Fruit fly (Drosophila melanogaster): ENCODE measurements around the gene Sfp24Bc.

The Sfp24Bc gene

DNA sequence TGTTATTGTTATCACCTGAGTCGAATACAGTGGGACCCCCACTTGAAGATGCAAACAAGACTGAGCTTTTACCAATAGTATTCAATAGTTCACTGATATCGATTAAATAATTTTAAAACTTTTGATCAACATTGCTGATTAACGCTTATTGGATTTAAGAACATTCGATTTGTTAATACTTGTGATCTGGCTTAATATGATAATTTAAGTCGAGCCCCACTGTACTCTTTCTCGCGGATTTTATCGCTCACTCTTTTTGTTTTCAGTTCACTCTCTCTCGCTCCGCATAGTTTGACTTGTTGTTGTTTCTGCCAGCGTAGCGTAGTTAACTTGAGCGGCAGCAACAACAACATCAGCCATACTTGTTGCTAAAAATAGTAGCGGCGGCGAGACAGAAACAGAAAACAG lies 14.7 kb downstream of the Sfp24Bc start (continued):
- TF ChIP-seq ham (GFP tag; IDR thresholded peaks at IDR 0.05): peak; percentile 94; the same call in 1 of the 2 replicates
- TF ChIP-seq tna (GFP tag; IDR thresholded peaks at IDR 0.05; ENCODE audit: partially characterized antibody): no peak
- TF ChIP-seq Dp (GFP tag; optimal IDR thresholded peaks at IDR 0.05): peak; percentile 30
- TF ChIP-seq psq (GFP tag; optimal IDR thresholded peaks at IDR 0.05): peak; percentile 85
- TF ChIP-seq CG18764 (GFP tag; optimal IDR thresholded peaks at IDR 0.05): peak; percentile 96
- peak; percentile 88 for TF ChIP-seq Jarid2 (GFP tag; optimal IDR thresholded peaks at IDR 0.05)
- TF ChIP-seq stwl (tag; optimal IDR thresholded peaks at IDR 0.05): peak; percentile 65
- peak; percentile 78 for TF ChIP-seq Elba2 (GFP tag; optimal IDR thresholded peaks at IDR 0.05)
- peak; percentile 98 for TF ChIP-seq CG3847 (GFP tag; IDR thresholded peaks at IDR 0.05)
- no peak for TF ChIP-seq lov (optimal IDR thresholded peaks at IDR 0.05)
- peak; percentile 98 for TF ChIP-seq lov (GFP tag; IDR thresholded peaks at IDR 0.05)
- peak; percentile 92 for TF ChIP-seq toy (GFP tag; IDR thresholded peaks at IDR 0.05)
- TF ChIP-seq CG14050 (GFP tag; IDR thresholded peaks at IDR 0.05): peak; percentile 97
- peak; percentile 98 for TF ChIP-seq salm (tag; optimal IDR thresholded peaks at IDR 0.05)
- peak; percentile 95 for TF ChIP-seq sd (tag; optimal IDR thresholded peaks at IDR 0.05)
- peak; percentile 98 for TF ChIP-seq ken (GFP tag; IDR thresholded peaks at IDR 0.05)
- no peak for TF ChIP-seq HLH4C (GFP tag; IDR thresholded peaks at IDR 0.05; ENCODE audit: partially characterized antibody)
- peak; percentile 99 for TF ChIP-seq CG12219 (GFP tag; optimal IDR thresholded peaks at IDR 0.05)
- TF ChIP-seq CG11723 (GFP tag; optimal IDR thresholded peaks at IDR 0.05): peak; percentile 98
- TF ChIP-seq nom (GFP tag; optimal IDR thresholded peaks at IDR 0.05): peak; percentile 95
- TF ChIP-seq CG17612 (GFP tag; IDR thresholded peaks at IDR 0.05): peak; percentile 93
- peak; percentile 97 for TF ChIP-seq Mrtf (GFP tag; IDR thresholded peaks at IDR 0.05)
- peak; percentile 98 for TF ChIP-seq CHES-1-like (GFP tag; optimal IDR thresholded peaks at IDR 0.05)
- TF ChIP-seq CG18262 (tag; optimal IDR thresholded peaks at IDR 0.05): peak; percentile 98
- peak; percentile 34 for TF ChIP-seq pzg (GFP tag; optimal IDR thresholded peaks at IDR 0.05)
- TF ChIP-seq CG30020 (tag; optimal IDR thresholded peaks at IDR 0.05): peak; percentile 87
- TF ChIP-seq eyg (GFP tag; optimal IDR thresholded peaks at IDR 0.05): peak; percentile 97
- TF ChIP-seq CG14860 (GFP tag; IDR thresholded peaks at IDR 0.05; ENCODE audit: partially characterized antibody): no peak

DNA sequence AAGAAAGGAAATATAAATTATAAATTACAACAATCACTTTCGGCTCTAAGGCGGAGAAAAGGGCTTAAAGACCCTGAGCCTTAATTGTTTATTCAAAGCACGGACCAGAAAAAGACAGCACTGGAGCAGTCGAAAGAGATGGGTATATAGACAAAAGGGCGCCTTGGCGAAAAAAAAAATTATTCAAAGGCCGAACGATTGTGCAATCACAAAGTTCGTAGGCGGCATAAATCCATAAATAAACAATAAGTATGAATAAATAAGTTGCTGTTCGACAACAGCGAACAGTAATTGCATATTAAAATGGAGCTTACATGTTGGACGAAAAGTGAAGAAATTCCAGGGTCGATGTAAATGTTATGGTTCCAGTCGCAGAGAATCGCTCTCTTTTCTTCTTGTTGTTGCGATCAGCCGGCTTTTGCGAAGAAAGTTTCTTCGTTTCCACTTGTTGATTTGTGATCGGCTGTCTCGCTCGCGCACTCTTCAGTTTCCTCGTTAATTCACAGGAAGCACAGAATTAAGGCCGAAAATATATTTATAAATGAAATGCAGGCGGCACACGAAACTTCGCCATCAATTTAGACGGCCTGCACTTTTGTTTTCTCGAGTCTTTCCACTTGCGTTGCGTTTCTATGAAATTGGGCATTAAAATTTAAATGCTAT lies 15.3 kb downstream of the Sfp24Bc start:
- TF ChIP-seq chinmo (GFP tag; IDR thresholded peaks at IDR 0.05; ENCODE audit: partially characterized antibody) (0 out of 4 replicates have a peak, but pooled peaks have one; percentile 25), Pdp1 (GFP tag; optimal IDR thresholded peaks at IDR 0.05) (peak in 1 of 2 experiments; percentile 77), Eip74EF (GFP tag; optimal IDR thresholded peaks at IDR 0.05) (no peak), CG17361 (GFP tag; IDR thresholded peaks at IDR 0.05) (no peak), vvl (GFP tag; IDR thresholded peaks at IDR 0.05) (peak; percentile 75; the same call in 1 of the 2 replicates), sr (GFP tag; IDR thresholded peaks at IDR 0.05) (peak; percentile 35; the same call in 1 of the 3 replicates), jing (GFP tag; optimal IDR thresholded peaks at IDR 0.05) (no peak), kah (GFP tag; optimal IDR thresholded peaks at IDR 0.05) (peak; percentile 97), pum (GFP tag; optimal IDR thresholded peaks at IDR 0.05) (no peak)
